Worm (Caenorhabditis elegans) whole organism, young adult: ENCODE data around the gene C10B5.1.

Experiments used
- B0261.1 ChIP-seq: sonication (generic microtip); optimal IDR thresholded peaks from 2 replicates; lab custom pipeline; 2016; ENCODE audit warnings: mild to moderate bottlenecking, missing genetic modification characterization, moderate library complexity, missing compliant biosample characterization
- F33H1.4 ChIP-seq: fragments of 200-800 bp; sonication (Bioruptor generic); IDR thresholded peaks from 2 replicates; pipeline ENCODE4 v1.3.6; 2022; ENCODE audit warnings: missing genetic modification reagents, missing genetic modification characterization, missing compliant biosample characterization
- F37B4.10 ChIP-seq: fragments of 200-800 bp; sonication (Bioruptor generic); IDR thresholded peaks from 2 replicates; pipeline ENCODE4 v1.3.6; 2022; ENCODE audit warnings: missing genetic modification characterization, missing compliant biosample characterization
- F55B11.4 ChIP-seq: sonication (generic microtip); optimal IDR thresholded peaks from 2 replicates; lab custom pipeline; 2016; ENCODE audit warnings: missing compliant biosample characterization, missing genetic modification characterization, borderline replicate concordance; ENCODE audit not compliant: insufficient read depth
- F57A8.1 ChIP-seq: fragments of 200-800 bp; sonication (Bioruptor generic); optimal IDR thresholded peaks from 2 replicates; lab custom pipeline; 2018; ENCODE audit warnings: mild to moderate bottlenecking, missing genetic modification characterization, moderate library complexity, missing compliant biosample characterization
- K12H6.12 ChIP-seq: fragments of 200-800 bp; sonication (Bioruptor generic); optimal IDR thresholded peaks from 2 replicates; lab custom pipeline; 2018; ENCODE audit warnings: mild to moderate bottlenecking, missing genetic modification characterization, missing compliant biosample characterization
- akir-1 ChIP-seq: fragments of 200-800 bp; sonication (Bioruptor generic); optimal IDR thresholded peaks from 2 replicates; lab custom pipeline; 2018; ENCODE audit warnings: mild to moderate bottlenecking, missing genetic modification characterization, moderate library complexity, missing compliant biosample characterization
- attf-5 ChIP-seq: fragments of 200-800 bp; sonication (Bioruptor generic); optimal IDR thresholded peaks from 2 replicates; lab custom pipeline; 2018; ENCODE audit warnings: mild to moderate bottlenecking, missing genetic modification characterization, missing compliant biosample characterization
- cebp-1 ChIP-seq, 2 experiments: fragments of 200-800 bp in 1 of 2; sonication (Bioruptor generic) in 1 of 2; sonication (generic microtip) in 1 of 2; IDR thresholded peaks in 1 of 2; optimal IDR thresholded peaks in 1 of 2; 2 replicates each; pipeline versions ENCODE4 v1.3.6 to Lab custom; 2017 to 2022; ENCODE audit warnings: missing compliant biosample characterization in 2 of 2, missing genetic modification characterization in 2 of 2, mild to moderate bottlenecking in 1 of 2, missing genetic modification reagents in 1 of 2, moderate library complexity in 1 of 2
- cebp-2 ChIP-seq: fragments of 200-800 bp; sonication (Bioruptor generic); IDR thresholded peaks from 2 replicates; pipeline ENCODE4 v1.3.6; 2022; ENCODE audit warnings: missing genetic modification characterization, missing compliant biosample characterization
- ceh-27 ChIP-seq: fragments of 200-800 bp; sonication (Bioruptor generic); optimal IDR thresholded peaks from 2 replicates; lab custom pipeline; 2018; ENCODE audit warnings: mild to moderate bottlenecking, missing genetic modification characterization, moderate library complexity, missing compliant biosample characterization
- ceh-40 ChIP-seq: fragments of 200-800 bp; sonication (Bioruptor generic); IDR thresholded peaks from 2 replicates; pipeline ENCODE4 v1.3.6; 2022; ENCODE audit warnings: missing genetic modification characterization, missing compliant biosample characterization
- die-1 ChIP-seq: sonication (generic microtip); optimal IDR thresholded peaks from 2 replicates; lab custom pipeline; 2016; ENCODE audit warnings: missing genotype, mild to moderate bottlenecking, missing genetic modification characterization, missing compliant biosample characterization
- dox-1 ChIP-seq: fragments of 200-800 bp; sonication (Bioruptor generic); IDR thresholded peaks from 2 replicates; pipeline ENCODE4 v1.3.6; 2022; ENCODE audit warnings: missing genetic modification reagents, missing genetic modification characterization, missing compliant biosample characterization
- efl-1 ChIP-seq: fragments of 150-350 bp; optimal IDR thresholded peaks from 2 replicates; lab custom pipeline; 2014; ENCODE audit warnings: missing biosample characterization, missing genetic modification reagents, missing genetic modification characterization
- egl-44 ChIP-seq: fragments of 200-800 bp; sonication (Bioruptor generic); IDR thresholded peaks from 2 replicates; pipeline ENCODE4 v1.3.6; 2022; ENCODE audit warnings: missing genetic modification reagents, missing genetic modification characterization, missing compliant biosample characterization
- hlh-12 ChIP-seq: sonication (generic microtip); optimal IDR thresholded peaks from 2 replicates; lab custom pipeline; 2016; ENCODE audit warnings: missing genetic modification characterization, missing compliant biosample characterization
- hmg-1.2 ChIP-seq: fragments of 200-800 bp; sonication (Bioruptor generic); IDR thresholded peaks from 2 replicates; pipeline ENCODE4 v1.3.6; 2022; ENCODE audit warnings: missing genetic modification reagents, missing genetic modification characterization, missing compliant biosample characterization
- hrde-1 ChIP-seq: sonication (generic microtip); optimal IDR thresholded peaks from 2 replicates; lab custom pipeline; 2016; ENCODE audit warnings: missing genetic modification characterization, mild to moderate bottlenecking, missing compliant biosample characterization, moderate library complexity, missing genotype, missing genetic modification reagents, borderline replicate concordance
- hsf-1 ChIP-seq: fragments of 200-800 bp; sonication (Bioruptor generic); IDR thresholded peaks from 2 replicates; pipeline ENCODE4 v1.3.6; 2022; ENCODE audit warnings: missing genetic modification reagents, missing genetic modification characterization, missing compliant biosample characterization
- let-526 ChIP-seq: fragments of 200-800 bp; sonication (Bioruptor generic); IDR thresholded peaks from 2 replicates; pipeline ENCODE4 v1.3.6; 2022; ENCODE audit warnings: missing genetic modification reagents, missing genetic modification characterization, missing compliant biosample characterization
- let-607 ChIP-seq, 2 experiments: fragments of 200-800 bp in 1 of 2; sonication (Bioruptor generic) in 1 of 2; sonication (generic microtip) in 1 of 2; optimal IDR thresholded peaks; 2 replicates each; lab custom pipeline; 2016 to 2018; ENCODE audit warnings: mild to moderate bottlenecking in 2 of 2, missing compliant biosample characterization in 2 of 2, missing genetic modification characterization in 2 of 2, moderate library complexity in 2 of 2, missing genotype in 1 of 2
- lsy-27 ChIP-seq: sonication (generic microtip); optimal IDR thresholded peaks from 2 replicates; lab custom pipeline; 2017; ENCODE audit warnings: missing genetic modification characterization, mild to moderate bottlenecking, missing compliant biosample characterization, antibody characterized with exemption, missing genotype, borderline replicate concordance; ENCODE audit not compliant: insufficient read depth
- madf-10 ChIP-seq: sonication (generic microtip); optimal IDR thresholded peaks from 2 replicates; lab custom pipeline; 2016; ENCODE audit warnings: mild to moderate bottlenecking, missing genetic modification characterization, missing compliant biosample characterization
- madf-3 ChIP-seq: fragments of 200-800 bp; sonication (Bioruptor generic); IDR thresholded peaks from 2 replicates; pipeline ENCODE4 v1.3.6; 2022; ENCODE audit warnings: missing genetic modification reagents, missing genetic modification characterization, missing compliant biosample characterization
- mxl-1 ChIP-seq: sonication (generic microtip); optimal IDR thresholded peaks from 2 replicates; lab custom pipeline; 2016; ENCODE audit warnings: missing genetic modification characterization, missing compliant biosample characterization
- nfya-1 ChIP-seq: sonication (generic microtip); optimal IDR thresholded peaks from 2 replicates; lab custom pipeline; 2017; ENCODE audit warnings: antibody characterized with exemption, missing compliant biosample characterization, missing genetic modification characterization, borderline replicate concordance; ENCODE audit not compliant: insufficient read depth
- nhr-179 ChIP-seq: sonication (generic microtip); optimal IDR thresholded peaks from 2 replicates; lab custom pipeline; 2016; ENCODE audit warnings: mild to moderate bottlenecking, missing genetic modification characterization, missing compliant biosample characterization
- nhr-27 ChIP-seq: fragments of 200-800 bp; sonication (Bioruptor generic); optimal IDR thresholded peaks from 2 replicates; lab custom pipeline; 2018; ENCODE audit warnings: mild to moderate bottlenecking, missing genetic modification characterization, moderate library complexity, missing compliant biosample characterization
- nhr-80 ChIP-seq: sonication (generic microtip); optimal IDR thresholded peaks from 2 replicates; lab custom pipeline; 2016; ENCODE audit warnings: missing genetic modification characterization, missing compliant biosample characterization
- nhr-90 ChIP-seq: sonication (generic microtip); optimal IDR thresholded peaks from 2 replicates; lab custom pipeline; 2016; ENCODE audit warnings: missing genotype, mild to moderate bottlenecking, missing genetic modification characterization, missing compliant biosample characterization
- rec-8 ChIP-seq, 2 experiments: sonication (generic microtip); optimal IDR thresholded peaks; 2 replicates each; lab custom pipeline; 2016; ENCODE audit warnings: mild to moderate bottlenecking in 2 of 2, missing genetic modification characterization in 2 of 2, missing genetic modification reagents in 2 of 2, missing genotype in 2 of 2, missing biosample characterization in 1 of 2, missing compliant biosample characterization in 1 of 2, moderate library complexity in 1 of 2
- rpc-1 ChIP-seq, 2 experiments: fragments of 150-350 bp in 1 of 2; sonication (generic microtip) in 1 of 2; optimal IDR thresholded peaks; 2 replicates each; lab custom pipeline; 2014 to 2018; ENCODE audit warnings: missing biosample characterization in 1 of 2, missing genetic modification characterization in 1 of 2, missing genetic modification reagents in 1 of 2, missing genotype in 1 of 2
- sea-2 ChIP-seq: fragments of 200-800 bp; sonication (Bioruptor generic); IDR thresholded peaks from 2 replicates; pipeline ENCODE4 v1.3.6; 2022; ENCODE audit warnings: missing genetic modification characterization, missing compliant biosample characterization
- snpc-1.1 ChIP-seq: sonication (generic microtip); optimal IDR thresholded peaks from 2 replicates; lab custom pipeline; 2017; ENCODE audit warnings: missing genetic modification characterization, mild to moderate bottlenecking, missing compliant biosample characterization, antibody characterized with exemption, moderate library complexity, missing genotype, missing genetic modification reagents; ENCODE audit not compliant: insufficient read depth
- snpc-1.3 ChIP-seq: sonication (generic microtip); optimal IDR thresholded peaks from 2 replicates; lab custom pipeline; 2017; ENCODE audit warnings: missing genetic modification characterization, mild to moderate bottlenecking, missing compliant biosample characterization, antibody characterized with exemption, moderate library complexity, missing genotype, missing genetic modification reagents; ENCODE audit not compliant: insufficient read depth
- snpc-3.4 ChIP-seq: sonication (generic microtip); optimal IDR thresholded peaks from 2 replicates; lab custom pipeline; 2017; ENCODE audit warnings: missing genetic modification characterization, mild to moderate bottlenecking, missing compliant biosample characterization, antibody characterized with exemption, moderate library complexity, missing genotype, missing genetic modification reagents
- snpc-4 ChIP-seq, 5 experiments: fragments of 150-350 bp in 1 of 5; sonication (generic microtip) in 4 of 5; optimal IDR thresholded peaks; 2 replicates each; lab custom pipeline; 2014 to 2018; ENCODE audit warnings: missing genetic modification characterization in 5 of 5, missing biosample characterization in 3 of 5, antibody characterized with exemption in 2 of 5, mild to moderate bottlenecking in 2 of 5, missing compliant biosample characterization in 2 of 5, missing genotype in 2 of 5, moderate library complexity in 2 of 5, missing genetic modification reagents in 1 of 5
- somi-1 ChIP-seq: fragments of 200-800 bp; sonication (Bioruptor generic); optimal IDR thresholded peaks from 2 replicates; lab custom pipeline; 2018; ENCODE audit warnings: mild to moderate bottlenecking, missing genetic modification characterization, missing compliant biosample characterization
- tbp1 ChIP-seq: fragments of 200-800 bp; sonication (Bioruptor generic); optimal IDR thresholded peaks from 2 replicates; lab custom pipeline; 2018; ENCODE audit warnings: mild to moderate bottlenecking, missing genetic modification characterization, missing compliant biosample characterization

C10B5.1 gene

DNA sequence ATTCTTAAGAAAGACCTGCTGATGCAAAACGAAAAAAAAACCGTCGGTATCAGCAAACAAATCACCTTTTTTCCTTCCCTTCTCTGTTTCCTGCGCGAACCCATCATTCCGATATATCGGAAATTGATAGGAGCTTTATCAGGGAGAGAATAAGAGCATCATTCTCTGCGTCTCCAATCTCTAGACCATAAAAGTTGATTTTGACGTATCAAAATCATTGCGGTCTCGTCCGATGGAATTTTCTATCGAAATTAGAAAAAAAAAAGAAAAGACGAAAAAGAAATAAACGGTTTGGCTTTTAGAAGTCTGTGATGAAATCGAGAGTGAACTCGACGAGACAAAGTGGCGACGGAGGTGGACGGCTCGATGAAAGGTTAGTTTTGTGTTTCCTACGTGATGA lies 32.1 kb upstream of the C10B5.1 start, which contains the start of gene stdh-4:
stdh-4 (plus strand) TSS at position 301 of the 400 bp plus-strand sequence.
- TF ChIP-seq snpc-3.4 (tag; lab: Kevin White, UChicago) (no peak), F33H1.4 (GFP tag; lab: Robert Waterston, UW) (no peak), dox-1 (GFP tag; lab: Robert Waterston, UW) (no peak)

DNA sequence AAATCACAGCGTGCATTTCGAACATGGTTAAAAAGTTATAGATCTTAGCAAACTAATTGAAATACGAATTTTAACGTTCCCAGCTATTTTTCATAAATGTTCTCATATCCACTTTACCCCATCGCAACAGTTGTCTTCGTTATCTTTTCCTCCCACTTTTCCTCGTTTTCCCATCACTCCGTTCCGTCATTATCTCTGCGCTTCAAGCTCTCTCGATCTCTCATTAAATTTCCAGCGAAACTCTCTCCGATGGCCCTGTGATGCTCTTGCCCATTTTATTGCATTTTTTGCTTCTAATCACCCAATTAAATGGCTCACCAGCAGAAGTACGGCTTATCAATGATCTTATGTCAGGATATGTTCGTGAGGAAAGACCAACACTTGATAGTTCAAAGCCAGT lies 28.6 kb upstream of the C10B5.1 start, which contains the start of gene acr-15:
acr-15 (plus strand) TSS at position 236 of the 400 bp plus-strand sequence.
- TF ChIP-seq ceh-27 (GFP tag; lab: Kevin White, UChicago) = no peak
- 0 out of 2 replicates have a peak, but pooled peaks have one; percentile 44 for TF ChIP-seq madf-3 (GFP tag; lab: Robert Waterston, UW)

DNA sequence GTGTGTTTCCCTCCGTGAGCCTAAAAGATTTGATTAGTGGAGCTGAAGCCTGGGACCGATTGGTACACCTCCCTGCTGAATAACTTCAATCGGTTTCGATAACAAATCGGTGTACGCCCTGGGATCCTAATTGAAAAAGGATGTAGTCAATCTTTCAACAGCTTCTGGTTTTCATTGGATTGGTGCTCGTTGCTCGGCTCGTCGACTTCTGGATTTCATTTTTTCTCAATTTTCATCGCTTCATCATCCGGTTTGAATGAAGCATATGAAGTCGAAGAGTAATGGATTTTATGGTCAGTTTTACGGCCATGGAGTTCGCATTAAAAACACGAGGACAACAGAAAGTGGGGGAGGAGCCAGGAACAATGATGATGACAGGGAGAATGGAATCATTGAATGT lies 25.1 kb upstream of the C10B5.1 start:
- TF ChIP-seq F55B11.4 (tag; lab: Kevin White, UChicago) (no peak), rpc-1 (optimal IDR thresholded peaks at IDR 0.05; lab: Kevin White, UChicago) (no peak), rpc-1 (tag; optimal IDR thresholded peaks at IDR 0.05; lab: Kevin White, UChicago) (no peak), mxl-1 (no peak), lsy-27 (tag; lab: Kevin White, UChicago) (no peak), nhr-27 (no peak), F57A8.1 (GFP tag; lab: Kevin White, UChicago) (no peak), let-607 (tag; optimal IDR thresholded peaks at IDR 0.05; lab: Kevin White, UChicago) (no peak), somi-1 (GFP tag; lab: Kevin White, UChicago) (no peak), cebp-1 (GFP tag; IDR thresholded peaks at IDR 0.05; lab: Robert Waterston, UW) (no peak), cebp-1 (tag; optimal IDR thresholded peaks at IDR 0.05; lab: Kevin White, UChicago) (no peak), sea-2 (GFP tag; lab: Robert Waterston, UW) (no peak), hmg-1.2 (GFP tag; lab: Robert Waterston, UW) (no peak), die-1 (tag; lab: Kevin White, UChicago) (no peak), egl-44 (no peak), hlh-12 (tag; lab: Kevin White, UChicago) (no peak), hrde-1 (no peak), F37B4.10 (GFP tag; lab: Robert Waterston, UW) (no peak), rec-8 (tag; optimal IDR thresholded peaks at IDR 0.05; lab: Kevin White, UChicago) (no peak), hsf-1 (GFP tag; lab: Robert Waterston, UW) (no peak), K12H6.12 (no peak)

DNA sequence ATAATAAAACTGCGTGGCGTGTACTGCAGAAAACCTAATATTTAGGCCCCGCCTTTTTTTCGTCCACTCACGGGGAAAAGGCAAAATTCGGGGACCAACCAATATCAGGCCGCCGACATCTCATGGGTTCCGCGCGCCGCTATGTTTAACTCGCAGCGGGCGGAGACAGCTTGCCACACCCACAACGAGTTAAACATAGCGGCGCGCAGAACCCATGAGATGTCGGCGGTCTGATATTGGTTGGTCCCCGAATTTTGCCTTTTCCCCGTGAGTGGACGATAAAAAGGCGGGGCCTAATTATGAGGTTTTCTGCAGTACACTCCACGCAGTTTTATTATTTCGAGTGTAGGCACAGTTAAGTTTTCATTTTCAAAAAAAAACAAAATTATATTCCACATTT lies 22.2 kb upstream of the C10B5.1 start:
- TF ChIP-seq snpc-3.4 (tag; lab: Kevin White, UChicago) (peak; percentile 6), snpc-4 (GFP tag; optimal IDR thresholded peaks at IDR 0.05; lab: Kevin White, UChicago) (peak; percentile 27), snpc-4 (tag; optimal IDR thresholded peaks at IDR 0.05; lab: Kevin White, UChicago) (peak in 3 of 4 experiments; percentile 38 to 94 (median 86)), snpc-1.1 (tag; lab: Kevin White, UChicago) (peak; percentile 35)

DNA sequence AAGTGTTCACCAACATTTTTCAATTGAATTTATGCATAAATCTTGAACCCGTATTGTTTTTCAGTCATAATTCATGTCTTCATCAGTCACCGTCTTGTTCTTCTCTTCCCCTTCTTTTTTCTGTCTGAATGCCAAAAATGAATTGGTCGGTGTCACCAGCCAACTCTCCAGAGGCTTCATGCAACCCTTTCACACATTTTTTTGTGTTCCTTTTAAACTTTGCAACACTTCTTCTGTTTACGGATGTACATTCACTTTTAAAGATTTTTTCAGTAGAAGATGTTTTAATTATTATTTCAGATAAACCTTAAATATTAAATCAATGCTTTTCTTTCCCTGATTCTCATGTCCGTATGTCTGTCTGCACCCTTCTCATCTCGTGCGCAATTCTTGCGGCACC lies 20.1 kb upstream of the C10B5.1 start, which contains the start of gene acr-16:
acr-16 (plus strand) TSS at position 301 of the 400 bp plus-strand sequence.
- no peak for TF ChIP-seq tbp1 (GFP tag; lab: Kevin White, UChicago)
- TF ChIP-seq nfya-1 (tag; lab: Kevin White, UChicago) = no peak
- no peak for TF ChIP-seq madf-10 (tag; lab: Kevin White, UChicago)
- no peak for TF ChIP-seq cebp-2 (GFP tag; lab: Robert Waterston, UW)
- TF ChIP-seq akir-1 = no peak
- no peak for TF ChIP-seq attf-5 (GFP tag; lab: Kevin White, UChicago)
- no peak for TF ChIP-seq let-526 (GFP tag; lab: Robert Waterston, UW)
- no peak for TF ChIP-seq nhr-90
- no peak for TF ChIP-seq B0261.1 (tag; lab: Kevin White, UChicago)
- TF ChIP-seq ceh-40 = no peak
- no peak for TF ChIP-seq nhr-80
- no peak for TF ChIP-seq nhr-179 (tag; lab: Kevin White, UChicago)
- TF ChIP-seq snpc-1.3 = no peak
- TF ChIP-seq efl-1 (GFP tag; lab: Kevin White, UChicago) = no peak
